Fruit fly (Drosophila melanogaster) Kc167 (cell line): Measurements from ENCODE around the gene Sidpn.

Experiments
- Myc ChIP-seq: fragments of >200 bp; optimal IDR thresholded peaks from 2 replicates; lab custom pipeline; 2017; ENCODE audit warnings: missing external identifiers
- Sin3A ChIP-seq: fragments of >200 bp; optimal IDR thresholded peaks from 2 replicates; lab custom pipeline; 2018; ENCODE audit warnings: missing external identifiers
- h ChIP-seq: fragments of >200 bp; optimal IDR thresholded peaks from 3 replicates; lab custom pipeline; 2018; ENCODE audit warnings: missing external identifiers
- insv ChIP-seq: fragments of >200 bp; optimal IDR thresholded peaks from 3 replicates; lab custom pipeline; 2018; ENCODE audit warnings: missing external identifiers
- psq ChIP-seq: fragments of >200 bp; optimal IDR thresholded peaks from 2 replicates; lab custom pipeline; 2017; ENCODE audit warnings: missing external identifiers

DNA sequence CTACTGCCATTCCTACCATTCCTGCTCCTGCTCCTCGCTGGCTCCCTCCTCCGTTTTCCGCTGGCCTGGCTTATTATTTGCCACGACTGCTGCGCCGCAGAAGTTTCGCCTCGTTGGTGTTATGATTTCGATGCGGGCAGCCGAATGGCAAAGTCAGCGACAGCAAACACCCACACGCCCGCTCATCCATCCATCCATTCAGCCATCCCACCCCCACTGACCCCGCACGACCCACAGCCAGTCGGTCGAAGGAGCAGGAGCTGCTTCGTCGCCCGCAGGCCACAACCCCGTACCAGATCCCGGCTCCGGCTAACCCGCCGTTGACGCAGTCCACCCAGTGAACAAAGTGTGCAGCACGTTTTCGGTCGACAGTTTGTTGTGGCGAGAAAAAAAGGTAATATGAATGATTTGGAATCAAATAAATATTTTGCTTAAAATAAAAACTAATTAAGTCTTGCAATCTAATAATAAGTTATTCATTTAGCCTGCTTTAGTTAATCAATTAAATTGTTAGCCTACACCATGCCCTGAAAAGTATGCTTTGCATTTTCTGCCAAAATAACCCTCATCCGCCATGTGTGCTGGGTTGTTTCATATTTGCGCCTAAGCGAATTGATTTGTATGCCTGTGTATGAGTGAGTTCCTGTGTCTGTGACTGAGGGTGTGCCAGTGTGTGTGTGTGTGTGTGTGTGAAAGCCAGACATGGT is 866 bp upstream of the Sidpn start:
- TF ChIP-seq Myc (lab: Kevin White, UChicago): no peak
- no peak for TF ChIP-seq h (lab: Kevin White, UChicago)
- TF ChIP-seq psq (lab: Kevin White, UChicago): no peak
- TF ChIP-seq insv (lab: Kevin White, UChicago): no peak
- no peak for TF ChIP-seq Sin3A
